Fruit fly (Drosophila melanogaster): ENCODE measurements around the gene CG15431.

CG15431 gene

DNA sequence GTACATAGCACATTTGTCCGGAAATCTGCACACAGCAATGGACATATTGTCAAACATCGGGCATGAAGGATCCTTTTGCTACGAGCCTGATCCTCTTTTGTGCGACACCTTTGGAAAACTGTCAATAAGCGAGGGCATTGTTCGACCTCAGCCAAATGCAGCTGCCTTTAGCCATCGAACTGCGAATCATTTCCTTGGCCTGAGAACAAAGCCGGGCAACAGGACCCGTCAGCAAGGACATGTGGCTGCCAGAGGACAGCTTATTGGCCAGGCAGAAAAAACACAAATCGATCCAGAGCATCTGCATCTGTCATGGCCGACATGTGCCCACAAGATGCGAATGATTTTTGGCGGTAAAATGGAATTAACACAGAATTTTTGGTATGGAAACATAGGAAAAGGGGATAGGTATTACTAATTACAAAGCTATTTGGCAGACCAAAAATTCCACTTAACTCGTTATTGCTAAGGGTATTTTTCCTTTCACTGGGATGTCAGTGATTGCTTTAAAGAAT, 71.0 kb downstream of the CG15431 start:
- no peak for TF ChIP-seq CG8632 (GFP tag; optimal IDR thresholded peaks at IDR 0.05)
- no peak for TF ChIP-seq Gug (GFP tag; IDR thresholded peaks at IDR 0.05)
- no peak for TF ChIP-seq dac (GFP tag; optimal IDR thresholded peaks at IDR 0.05)
- no peak for TF ChIP-seq Sox102F (GFP tag; optimal IDR thresholded peaks at IDR 0.05)
- no peak for TF ChIP-seq eg (GFP tag; IDR thresholded peaks at IDR 0.05)
- no peak for TF ChIP-seq CG6276 (GFP tag; optimal IDR thresholded peaks at IDR 0.05)
- no peak for TF ChIP-seq CG6854 (GFP tag; optimal IDR thresholded peaks at IDR 0.05)
- no peak for TF ChIP-seq achi (GFP tag; optimal IDR thresholded peaks at IDR 0.05)
- no peak for TF ChIP-seq CG11294 (GFP tag; IDR thresholded peaks at IDR 0.05)

DNA sequence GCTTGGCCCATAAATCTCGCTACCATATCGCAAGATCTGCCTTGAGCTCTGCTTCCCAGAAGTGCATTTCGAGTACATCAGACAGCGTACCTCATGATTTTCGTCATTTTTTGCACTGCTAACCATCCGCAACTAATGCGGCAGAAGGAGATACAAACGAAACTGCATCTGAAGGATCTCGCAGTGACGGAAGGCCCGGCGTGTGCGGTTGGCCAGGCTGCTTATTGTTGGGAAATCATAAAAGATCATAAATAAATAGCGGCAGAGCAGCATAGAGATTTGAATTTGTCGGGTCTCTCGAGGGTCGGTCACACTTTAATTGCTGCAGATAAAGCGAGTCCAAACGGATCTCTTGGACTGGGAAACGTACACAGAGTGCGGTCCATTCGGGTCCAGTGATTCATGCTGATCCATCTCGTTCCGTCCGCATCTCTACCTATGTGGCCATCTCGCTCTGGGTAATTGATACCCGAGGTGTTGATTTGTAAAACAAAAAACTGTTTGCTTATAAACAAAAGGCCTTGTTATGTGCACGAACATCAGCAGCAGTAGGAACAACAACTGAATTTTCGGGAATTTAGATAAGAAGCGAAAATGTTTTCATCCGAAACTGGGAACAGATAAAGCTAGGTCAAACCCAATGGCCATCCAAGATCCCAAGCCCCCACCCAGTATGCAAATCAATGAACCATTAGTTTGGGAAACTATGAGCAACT, 72.4 kb downstream of the CG15431 start:
- TF ChIP-seq fkh (GFP tag; optimal IDR thresholded peaks at IDR 0.05) (peak; percentile 65), Met (GFP tag; optimal IDR thresholded peaks at IDR 0.05) (no peak)

- TF ChIP-seq Hr39 (GFP tag; optimal IDR thresholded peaks at IDR 0.05) (no peak), Lpt (GFP tag; optimal IDR thresholded peaks at IDR 0.05) (no peak), CG8319 (GFP tag; optimal IDR thresholded peaks at IDR 0.05) (no peak), CG16779 (tag; optimal IDR thresholded peaks at IDR 0.05) (no peak), fd85E (GFP tag; optimal IDR thresholded peaks at IDR 0.05) (no peak), esn (GFP tag; optimal IDR thresholded peaks at IDR 0.05) (no peak), Ets96B (tag; optimal IDR thresholded peaks at IDR 0.05) (no peak), CG34406 (GFP tag; optimal IDR thresholded peaks at IDR 0.05) (no peak)
Measured at dm6 chr2L:4366652-4367051, 74.4 kb downstream of the CG15431 start.

- no peak for TF ChIP-seq Eip93F (GFP tag; optimal IDR thresholded peaks at IDR 0.05)
- TF ChIP-seq Met (GFP tag; optimal IDR thresholded peaks at IDR 0.05) = no peak
- no peak for TF ChIP-seq pdm3 (GFP tag; optimal IDR thresholded peaks at IDR 0.05)
- TF ChIP-seq salr (GFP tag; optimal IDR thresholded peaks at IDR 0.05) = no peak
- TF ChIP-seq CG11294 (GFP tag; IDR thresholded peaks at IDR 0.05) = no peak
- TF ChIP-seq CG1621 (tag; optimal IDR thresholded peaks at IDR 0.05) = no peak
- no peak for TF ChIP-seq achi (GFP tag; optimal IDR thresholded peaks at IDR 0.05)
- TF ChIP-seq Hr4 (GFP tag; optimal IDR thresholded peaks at IDR 0.05) = no peak
- no peak for TF ChIP-seq cyc (GFP tag; optimal IDR thresholded peaks at IDR 0.05)
- TF ChIP-seq acj6 (GFP tag; optimal IDR thresholded peaks at IDR 0.05) = no peak
- TF ChIP-seq Ets21C (GFP tag; optimal IDR thresholded peaks at IDR 0.05) = no peak
- TF ChIP-seq CG3919 (GFP tag; optimal IDR thresholded peaks at IDR 0.05) = no peak
- TF ChIP-seq Hr38 (GFP tag; optimal IDR thresholded peaks at IDR 0.05) = no peak
- TF ChIP-seq CG8319 (GFP tag; optimal IDR thresholded peaks at IDR 0.05) = no peak
- TF ChIP-seq Eip78C (GFP tag) = no peak
- no peak for TF ChIP-seq CG4318 (GFP tag; optimal IDR thresholded peaks at IDR 0.05)
- TF ChIP-seq CG7368 (GFP tag; optimal IDR thresholded peaks at IDR 0.05) = no peak
- no peak for TF ChIP-seq net (GFP tag; optimal IDR thresholded peaks at IDR 0.05)
Measured at dm6 chr2L:4365792-4366326, 75.2 kb downstream of the CG15431 start.

DNA sequence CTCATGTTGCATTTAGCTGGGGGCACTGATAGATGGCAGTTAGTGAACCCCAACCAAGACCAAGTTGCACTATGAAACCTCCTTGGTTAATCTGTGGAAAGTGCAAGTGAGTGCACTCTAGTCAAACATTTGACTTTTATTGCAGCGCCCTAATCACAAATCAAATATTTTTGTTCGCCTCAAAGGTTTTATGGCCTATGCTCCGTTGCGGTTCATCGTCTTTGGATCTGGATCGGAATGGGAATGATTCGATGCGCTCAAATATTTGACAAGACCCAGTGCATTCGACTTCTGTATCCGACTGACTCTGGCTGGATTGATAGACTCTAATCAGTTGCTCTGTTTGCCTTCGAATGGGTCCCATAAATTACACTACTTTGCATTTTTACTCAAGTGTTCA, 76.2 kb downstream of the CG15431 start:
- TF ChIP-seq Met (GFP tag; optimal IDR thresholded peaks at IDR 0.05) (no peak), fkh (GFP tag; optimal IDR thresholded peaks at IDR 0.05) (peak; percentile 50), CG32006 (GFP tag; optimal IDR thresholded peaks at IDR 0.05) (no peak)

Data from whole organism, prepupa.